Fruit fly (Drosophila melanogaster) whole organism, embryonic: ENCODE data around the gene CG43249.

Experiments used
- Awh ChIP-seq: fragments of 200-800 bp; sonication (Bioruptor generic); IDR thresholded peaks from 2 replicates; pipeline ENCODE4, ENCODE4 v1.3.6; 2022; ENCODE audit warnings: missing biosample characterization, missing genetic modification characterization
- NC2β ChIP-seq: fragments of 200-800 bp; sonication (Bioruptor generic); optimal IDR thresholded peaks from 2 replicates; lab custom pipeline; 2016; ENCODE audit warnings: missing biosample characterization, missing genetic modification characterization
- Opbp ChIP-seq: fragments of 200-800 bp; sonication (Bioruptor generic); IDR thresholded peaks from 3 replicates; pipeline ENCODE4 v1.3.6; 2022; ENCODE audit warnings: missing biosample characterization, missing genetic modification characterization; ENCODE audit not compliant: partially characterized antibody
- ci ChIP-seq: fragments of 200-800 bp; sonication (Bioruptor generic); IDR thresholded peaks from 3 replicates; pipeline ENCODE4 v1.3.6; 2022; ENCODE audit warnings: missing biosample characterization, missing genetic modification characterization
- ham ChIP-seq: fragments of 200-800 bp; sonication (Bioruptor generic); IDR thresholded peaks from 2 replicates; pipeline ENCODE4 v1.3.6; 2022; ENCODE audit warnings: missing biosample characterization, missing genetic modification characterization
- nmo ChIP-seq: fragments of 200-800 bp; sonication (Bioruptor generic); optimal IDR thresholded peaks from 2 replicates; lab custom pipeline; 2018; ENCODE audit warnings: missing biosample characterization, mild to moderate bottlenecking, missing genetic modification characterization, moderate library complexity
- zfh2 ChIP-seq: fragments of 200-800 bp; sonication (Bioruptor generic); optimal IDR thresholded peaks from 2 replicates; lab custom pipeline; 2016; ENCODE audit warnings: missing biosample characterization, missing genetic modification characterization

dm6 chr3L:16309972-16310371 lies 5.9 kb downstream of the CG43249 start:
- no peak for TF ChIP-seq ham (GFP tag; lab: Robert Waterston, UW)
- TF ChIP-seq ci, result no peak
- TF ChIP-seq NC2β (GFP tag; lab: Kevin White, UChicago), result no peak
- no peak for TF ChIP-seq Opbp (GFP tag; lab: Robert Waterston, UW)
- TF ChIP-seq zfh2 (GFP tag; lab: Kevin White, UChicago), result peak; percentile 76
- no peak for TF ChIP-seq nmo
- TF ChIP-seq Awh (GFP tag; lab: Robert Waterston, UW), result no peak
